Fruit fly (Drosophila melanogaster) whole organism: ENCODE results near the gene CG7370.

Source experiments
- CG8478 ChIP-seq: fragments of >200 bp; optimal IDR thresholded peaks from 2 replicates; lab custom pipeline; 2018; ENCODE audit warnings: inconsistent platforms
- Dll ChIP-seq: fragments of >200 bp; optimal IDR thresholded peaks from 2 replicates; lab custom pipeline; 2017
- EcR ChIP-seq, 2 experiments: fragments of >200 bp; optimal IDR thresholded peaks; 2 replicates each; lab custom pipeline; 2017; ENCODE audit warnings: missing biosample characterization in 2 of 2, missing genetic modification characterization in 2 of 2, missing genetic modification reagents in 2 of 2
- pan ChIP-seq: fragments of >200 bp; optimal IDR thresholded peaks from 2 replicates; lab custom pipeline; 2017
- psq ChIP-seq: fragments of >200 bp; optimal IDR thresholded peaks from 2 replicates; lab custom pipeline; 2017
- usp ChIP-seq: fragments of >200 bp; optimal IDR thresholded peaks from 2 replicates; lab custom pipeline; 2017; ENCODE audit warnings: missing biosample characterization, missing genetic modification characterization, mixed read lengths

Gene CG7370

DNA sequence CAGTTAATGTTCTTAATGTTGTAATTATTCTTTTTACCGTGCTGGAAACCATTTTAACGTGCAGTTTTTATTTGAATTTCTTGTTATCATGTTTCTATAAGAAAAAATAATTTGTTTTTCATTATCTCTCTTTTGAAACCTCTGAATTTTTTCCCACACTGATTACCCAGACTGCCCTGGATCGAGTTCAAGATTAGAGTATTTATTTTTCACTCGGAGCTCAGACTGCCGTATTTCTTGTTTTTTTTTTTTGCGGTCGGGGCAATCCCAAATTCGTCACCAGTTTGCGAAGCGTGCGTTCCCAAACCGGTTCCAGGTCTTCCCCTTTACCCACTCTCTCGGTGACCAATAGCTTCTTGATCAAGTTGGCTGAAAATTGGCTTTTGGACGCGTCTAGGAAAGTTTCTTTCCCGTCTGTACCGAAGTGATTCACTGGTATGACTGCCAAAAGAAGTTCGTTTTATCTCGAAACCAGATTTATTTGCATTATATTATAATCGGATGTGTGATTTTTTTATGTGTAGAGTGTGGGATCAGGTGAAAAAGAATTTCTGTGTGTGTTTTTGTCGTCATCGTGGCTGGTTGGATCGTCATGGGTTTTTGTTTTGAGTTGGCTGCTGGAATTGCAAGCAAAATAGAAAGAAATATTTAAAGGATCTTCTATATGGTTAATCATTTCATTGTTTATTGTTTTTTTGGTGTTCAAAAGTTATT is 30.4 kb upstream of the CG7370 start:
- TF ChIP-seq EcR (GFP tag; optimal IDR thresholded peaks at IDR 0.05; lab: Kevin White, UChicago): no peak
- TF ChIP-seq usp (GFP tag; lab: Kevin White, UChicago): no peak

- no peak for TF ChIP-seq psq (lab: Kevin White, UChicago)
- no peak for TF ChIP-seq pan (lab: Kevin White, UChicago)
- TF ChIP-seq CG8478: no peak
- TF ChIP-seq Dll (lab: Kevin White, UChicago): no peak
- TF ChIP-seq usp (GFP tag; lab: Kevin White, UChicago): no peak
- no peak for TF ChIP-seq EcR (GFP tag; optimal IDR thresholded peaks at IDR 0.05; lab: Kevin White, UChicago)
These were observed 29.4 kb upstream of the CG7370 start, which contains the start of gene CG14566 for dm6 chr3L:21740209-21740608. CG14566 (minus strand) TSS chr3L:21740309.

dm6 chr3L:21741234-21741633 is 28.4 kb upstream of the CG7370 start, which contains the start of gene CG14572:
CG14572 (plus strand) TSS chr3L:21741534.
- TF ChIP-seq pan (lab: Kevin White, UChicago) (no peak), EcR (GFP tag; optimal IDR thresholded peaks at IDR 0.05; lab: Kevin White, UChicago) (no peak), CG8478 (no peak), psq (lab: Kevin White, UChicago) (no peak)

DNA sequence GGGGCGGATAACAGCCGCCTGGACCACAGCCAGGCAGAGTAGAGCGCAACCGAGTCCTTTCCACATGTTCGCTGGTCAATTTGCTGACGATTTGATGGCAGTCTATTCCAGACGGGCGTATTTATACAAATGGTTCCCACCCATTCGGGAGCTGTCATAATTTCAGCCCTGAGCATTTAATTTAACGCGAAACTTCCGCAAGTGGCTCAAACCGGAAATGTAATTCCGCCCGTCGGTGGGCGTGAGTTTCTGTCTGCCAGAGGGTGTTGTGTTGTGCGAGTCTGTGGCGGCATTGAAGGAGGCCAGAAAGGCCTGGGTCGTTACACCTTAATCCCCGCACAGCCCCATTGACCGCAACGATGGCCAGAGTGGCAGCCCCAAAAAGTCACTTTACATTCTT is 25.4 kb upstream of the CG7370 start, which contains the start of gene CG14565:
CG14565 (minus strand) TSS at position 101 of the 400 bp plus-strand sequence.
- no peak for TF ChIP-seq EcR (GFP tag; optimal IDR thresholded peaks at IDR 0.05; lab: Kevin White, UChicago)
- TF ChIP-seq Dll (lab: Kevin White, UChicago): no peak
- TF ChIP-seq CG8478: no peak
- TF ChIP-seq usp (GFP tag; lab: Kevin White, UChicago): no peak
- TF ChIP-seq psq (lab: Kevin White, UChicago): no peak
- TF ChIP-seq pan (lab: Kevin White, UChicago): no peak

DNA sequence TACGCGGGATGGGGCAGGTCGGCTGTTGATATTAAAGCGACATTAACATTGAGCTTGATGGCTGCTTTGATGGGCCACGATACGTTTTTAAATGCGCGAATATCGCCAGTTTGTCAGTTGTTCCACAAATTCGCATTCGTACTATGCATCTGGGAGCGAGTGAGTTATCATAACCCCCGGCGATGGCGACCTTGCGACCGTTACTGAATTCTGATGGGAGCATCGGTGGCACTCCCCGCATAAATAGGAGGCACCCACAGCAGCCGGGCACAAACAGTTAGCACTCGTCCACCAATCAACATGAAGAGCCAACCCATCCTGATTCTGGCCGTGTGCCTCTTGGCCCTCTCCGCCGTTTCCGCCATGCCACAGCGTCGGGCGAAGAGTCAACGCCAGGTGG is 12.8 kb upstream of the CG7370 start, which contains the start of gene CG14564:
CG14564 (plus strand) TSS at position 301 of the 400 bp plus-strand sequence.
- TF ChIP-seq EcR (GFP tag; optimal IDR thresholded peaks at IDR 0.05; lab: Kevin White, UChicago) (no peak), usp (GFP tag; lab: Kevin White, UChicago) (no peak)

- TF ChIP-seq EcR (GFP tag; optimal IDR thresholded peaks at IDR 0.05; lab: Kevin White, UChicago) (no peak), Dll (lab: Kevin White, UChicago) (no peak), psq (lab: Kevin White, UChicago) (no peak), CG8478 (no peak), usp (GFP tag; lab: Kevin White, UChicago) (no peak), pan (lab: Kevin White, UChicago) (no peak)
These were observed 3.7 kb upstream of the CG7370 start for dm6 chr3L:21765931-21766330.

- TF ChIP-seq CG8478 (no peak), Dll (lab: Kevin White, UChicago) (no peak), usp (GFP tag; lab: Kevin White, UChicago) (no peak), pan (lab: Kevin White, UChicago) (no peak)
These were observed 713 bp downstream of the CG7370 start, which contains the start of gene Syn1 for dm6 chr3L:21770328-21770727. Syn1 (minus strand) TSS chr3L:21770534.

dm6 chr3L:21773855-21774254 is 4.2 kb downstream of the CG7370 start:
- no peak for TF ChIP-seq Dll (lab: Kevin White, UChicago)
- no peak for TF ChIP-seq pan (lab: Kevin White, UChicago)
- no peak for TF ChIP-seq CG8478
- TF ChIP-seq usp (GFP tag; lab: Kevin White, UChicago): no peak

DNA sequence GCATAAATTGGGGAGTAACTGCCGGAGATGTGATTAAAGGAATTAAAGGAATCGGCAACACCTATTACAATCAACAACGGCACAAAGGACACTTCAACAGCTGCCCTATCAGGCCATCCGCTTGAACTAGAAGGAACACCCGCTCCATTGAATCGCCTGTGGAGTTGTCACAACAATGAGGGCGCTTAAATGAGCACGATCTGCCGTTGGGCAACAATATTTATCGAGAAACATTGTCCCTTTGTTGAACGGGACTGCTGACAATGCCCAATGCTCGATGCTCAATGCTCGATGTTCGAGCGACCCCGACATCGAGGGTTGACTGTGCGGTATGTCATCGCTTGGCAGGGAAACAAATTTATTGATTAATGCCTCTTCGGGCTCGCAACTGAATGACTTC is 18.3 kb downstream of the CG7370 start:
- TF ChIP-seq CG8478: no peak
- no peak for TF ChIP-seq Dll (lab: Kevin White, UChicago)
- no peak for TF ChIP-seq usp (GFP tag; lab: Kevin White, UChicago)
- TF ChIP-seq pan (lab: Kevin White, UChicago): no peak
- no peak for TF ChIP-seq EcR (GFP tag; optimal IDR thresholded peaks at IDR 0.05; lab: Kevin White, UChicago)
- no peak for TF ChIP-seq psq (lab: Kevin White, UChicago)

DNA sequence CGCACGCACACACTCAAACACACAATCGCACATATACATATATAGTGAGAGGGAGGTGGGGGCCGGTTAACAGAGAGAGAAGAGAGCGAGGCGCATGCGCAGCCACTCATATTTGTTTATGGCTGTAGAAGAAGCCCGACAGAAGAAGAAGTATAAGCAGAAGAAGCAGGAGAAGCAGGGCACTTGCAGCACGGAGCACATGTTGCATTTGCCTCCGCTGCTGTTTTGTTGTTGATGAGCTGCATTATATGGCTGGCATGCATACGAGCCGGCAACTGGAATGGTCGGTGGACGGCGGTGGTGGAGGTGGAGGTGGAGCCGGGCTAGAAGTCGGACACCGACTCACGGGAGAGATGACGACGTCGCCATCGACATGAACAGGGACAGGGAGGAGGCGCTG is 30.8 kb downstream of the CG7370 start:
- TF ChIP-seq psq (lab: Kevin White, UChicago): no peak
- no peak for TF ChIP-seq pan (lab: Kevin White, UChicago)
- TF ChIP-seq CG8478: no peak
- TF ChIP-seq EcR (GFP tag; optimal IDR thresholded peaks at IDR 0.05; lab: Kevin White, UChicago): no peak
- no peak for TF ChIP-seq Dll (lab: Kevin White, UChicago)
- no peak for TF ChIP-seq usp (GFP tag; lab: Kevin White, UChicago)

dm6 chr3L:21808003-21808530 is 38.5 kb downstream of the CG7370 start:
- no peak for TF ChIP-seq psq (lab: Kevin White, UChicago)
- no peak for TF ChIP-seq Dll (lab: Kevin White, UChicago)
- no peak for TF ChIP-seq CG8478
- TF ChIP-seq usp (GFP tag; lab: Kevin White, UChicago): no peak
- no peak for TF ChIP-seq pan (lab: Kevin White, UChicago)
- TF ChIP-seq EcR (GFP tag; optimal IDR thresholded peaks at IDR 0.05; lab: Kevin White, UChicago): no peak

DNA sequence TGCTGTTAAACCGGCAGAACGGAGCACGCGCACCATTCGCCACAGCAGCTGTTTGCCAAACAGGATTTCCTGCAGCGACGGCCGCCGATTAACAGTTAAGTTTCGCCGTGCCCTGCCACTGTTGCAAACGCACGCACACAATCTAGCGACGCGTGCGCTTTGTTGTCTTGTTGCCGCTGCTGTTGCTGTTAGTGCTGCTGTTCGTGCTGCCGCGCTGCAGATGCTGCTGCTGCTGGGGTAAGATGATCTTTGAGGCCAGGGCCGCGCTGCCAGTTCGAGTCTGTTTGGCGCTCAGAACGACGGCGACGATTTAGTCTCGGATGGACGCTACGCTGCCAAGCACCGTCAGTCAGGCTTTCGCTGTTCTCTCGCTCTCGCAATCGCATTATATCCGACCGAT is 39.0 kb downstream of the CG7370 start, which contains the start of gene eg:
eg (plus strand) TSS at position 136 of the 400 bp plus-strand sequence.
- TF ChIP-seq pan (lab: Kevin White, UChicago) (no peak), psq (lab: Kevin White, UChicago) (no peak), CG8478 (no peak), usp (GFP tag; lab: Kevin White, UChicago) (no peak), Dll (lab: Kevin White, UChicago) (no peak), EcR (GFP tag; optimal IDR thresholded peaks at IDR 0.05; lab: Kevin White, UChicago) (no peak)
